In genomic region chr2L:14685637-14686232, dm6 we compare ENCODE assay signal across 5 fruit fly cellular contexts.
TF ChIP-seq lines count a peak whose summit lies in the region.

No protein-coding gene starts in this region.

- peak; percentile 42 for TF ChIP-seq CTCF in whole organism, embryonic (GFP tag; optimal IDR thresholded peaks at IDR 0.05; lab: Kevin White, UChicago)

TF ChIP-seq in whole organism, adult, 20 proteins besides CTCF, POLR2A, EP300 and RAD21 (continues in another document):
- TF ChIP-seq Crg-1 (GFP tag; optimal IDR thresholded peaks at IDR 0.05; lab: Kevin White, UChicago), result peak; percentile 96
- peak; percentile 97 for TF ChIP-seq ovo (GFP tag; optimal IDR thresholded peaks at IDR 0.05; lab: Kevin White, UChicago)
- TF ChIP-seq CG7045 (GFP tag; optimal IDR thresholded peaks at IDR 0.05; lab: Kevin White, UChicago), result peak; percentile 87
- TF ChIP-seq CG11617 (GFP tag; optimal IDR thresholded peaks at IDR 0.05; lab: Kevin White, UChicago), result peak; percentile 78
- TF ChIP-seq CG5204 (GFP tag; optimal IDR thresholded peaks at IDR 0.05; lab: Kevin White, UChicago), result peak; percentile 73
- TF ChIP-seq bab1 (GFP tag; optimal IDR thresholded peaks at IDR 0.05; lab: Kevin White, UChicago), result no peak
- peak; percentile 71 for TF ChIP-seq CG14711 (tag; optimal IDR thresholded peaks at IDR 0.05; lab: Kevin White, UChicago)
- TF ChIP-seq CG7101 (tag; optimal IDR thresholded peaks at IDR 0.05; lab: Kevin White, UChicago), result peak; percentile 90
- peak; percentile 92 for TF ChIP-seq CG1620 (GFP tag; optimal IDR thresholded peaks at IDR 0.05; lab: Kevin White, UChicago)
- peak; percentile 63 for TF ChIP-seq CG33017 (tag; optimal IDR thresholded peaks at IDR 0.05; lab: Kevin White, UChicago)
- TF ChIP-seq kay (GFP tag; lab: Kevin White, UChicago; ENCODE audit: borderline replicate concordance), result peak; percentile 98
- peak; percentile 43 for TF ChIP-seq tj (GFP tag; optimal IDR thresholded peaks at IDR 0.05; lab: Kevin White, UChicago)
- TF ChIP-seq pad (GFP tag; optimal IDR thresholded peaks at IDR 0.05; lab: Kevin White, UChicago), result peak; percentile 74
- peak; percentile 71 for TF ChIP-seq toe (GFP tag; optimal IDR thresholded peaks at IDR 0.05; lab: Kevin White, UChicago)
- TF ChIP-seq Clk (GFP tag; optimal IDR thresholded peaks at IDR 0.05; lab: Kevin White, UChicago), result peak; percentile 77
- peak; percentile 77 for TF ChIP-seq cic (GFP tag; optimal IDR thresholded peaks at IDR 0.05; lab: Kevin White, UChicago)
- peak; percentile 75 for TF ChIP-seq Mnt (GFP tag; optimal IDR thresholded peaks at IDR 0.05; lab: Kevin White, UChicago)
- peak; percentile 76 for TF ChIP-seq Hr96 (GFP tag; optimal IDR thresholded peaks at IDR 0.05; lab: Kevin White, UChicago)

TF ChIP-seq in whole organism, embryonic, 481 proteins besides CTCF, POLR2A, EP300 and RAD21 (continues in another document):
- TF ChIP-seq vnd (GFP tag; IDR thresholded peaks at IDR 0.05; lab: Robert Waterston, UW; ENCODE audit: partially characterized antibody) (no peak), CG8281 (tag; optimal IDR thresholded peaks at IDR 0.05; lab: Kevin White, UChicago) (peak; percentile 65), Dad (GFP tag; optimal IDR thresholded peaks at IDR 0.05; lab: Kevin White, UChicago) (peak; percentile 69), sqz (GFP tag; optimal IDR thresholded peaks at IDR 0.05; lab: Kevin White, UChicago) (peak; percentile 80), CG11456 (GFP tag; IDR thresholded peaks at IDR 0.05; lab: Robert Waterston, UW) (no peak; the same call in 1 of the 3 replicates), Sry-δ (GFP tag; optimal IDR thresholded peaks at IDR 0.05; lab: Kevin White, UChicago) (peak; percentile 59), cas (GFP tag; IDR thresholded peaks at IDR 0.05; lab: Robert Waterston, UW) (no peak; the same call in 1 of the 2 replicates), MESR4 (GFP tag; optimal IDR thresholded peaks at IDR 0.05; lab: Kevin White, UChicago) (peak; percentile 26), CG10462 (GFP tag; optimal IDR thresholded peaks at IDR 0.05; lab: Kevin White, UChicago) (peak; percentile 62), Atf3 (GFP tag; optimal IDR thresholded peaks at IDR 0.05; lab: Kevin White, UChicago) (peak; percentile 67), Usf (GFP tag; optimal IDR thresholded peaks at IDR 0.05; lab: Kevin White, UChicago) (no peak), dmrt11E (tag; optimal IDR thresholded peaks at IDR 0.05; lab: Kevin White, UChicago) (peak; percentile 65), Fer3 (tag; optimal IDR thresholded peaks at IDR 0.05; lab: Kevin White, UChicago) (peak; percentile 87), crol (GFP tag; IDR thresholded peaks at IDR 0.05; lab: Robert Waterston, UW) (peak; percentile 32), CG13287 (GFP tag; IDR thresholded peaks at IDR 0.05; lab: Robert Waterston, UW; ENCODE audit: partially characterized antibody) (no peak), CG18476 (GFP tag; optimal IDR thresholded peaks at IDR 0.05; lab: Kevin White, UChicago) (peak; percentile 89), sens-2 (GFP tag; IDR thresholded peaks at IDR 0.05; lab: Robert Waterston, UW) (peak; percentile 65), nmo (GFP tag; optimal IDR thresholded peaks at IDR 0.05; lab: Kevin White, UChicago) (peak; percentile 10)

TF ChIP-seq in whole organism, prepupa, 60 proteins besides CTCF, POLR2A, EP300 and RAD21:
- TF ChIP-seq CG9139 (GFP tag; optimal IDR thresholded peaks at IDR 0.05; lab: Kevin White, UChicago) (no peak), CG6276 (GFP tag; optimal IDR thresholded peaks at IDR 0.05; lab: Kevin White, UChicago) (no peak), Met (GFP tag; optimal IDR thresholded peaks at IDR 0.05; lab: Kevin White, UChicago) (no peak), CG11762 (GFP tag; optimal IDR thresholded peaks at IDR 0.05; lab: Kevin White, UChicago; ENCODE audit: insufficient read depth) (no peak), Eip78C (GFP tag; lab: Kevin White, UChicago) (peak; percentile 30), svp (GFP tag; lab: Kevin White, UChicago) (no peak), CG34406 (GFP tag; optimal IDR thresholded peaks at IDR 0.05; lab: Kevin White, UChicago) (no peak), Eip93F (GFP tag; optimal IDR thresholded peaks at IDR 0.05; lab: Kevin White, UChicago) (no peak), CG8319 (GFP tag; optimal IDR thresholded peaks at IDR 0.05; lab: Kevin White, UChicago) (no peak), Gug (GFP tag; IDR thresholded peaks at IDR 0.05; lab: Robert Waterston, UW) (no peak), vri (GFP tag; optimal IDR thresholded peaks at IDR 0.05; lab: Kevin White, UChicago) (peak; percentile 76), Ets21C (GFP tag; optimal IDR thresholded peaks at IDR 0.05; lab: Kevin White, UChicago) (no peak), CG10669 (GFP tag; optimal IDR thresholded peaks at IDR 0.05; lab: Kevin White, UChicago) (no peak), lz (GFP tag; optimal IDR thresholded peaks at IDR 0.05; lab: Kevin White, UChicago) (no peak), CG11902 (GFP tag; optimal IDR thresholded peaks at IDR 0.05; lab: Kevin White, UChicago) (no peak), fkh (GFP tag; optimal IDR thresholded peaks at IDR 0.05; lab: Kevin White, UChicago) (peak; percentile 99)
TF ChIP-seq in whole organism, prepupa: peak in this region for 3.

TF ChIP-seq in whole organism, pupa, 21 proteins besides CTCF, POLR2A, EP300 and RAD21:
- peak; percentile 26; the same call in 1 of the 2 replicates for TF ChIP-seq Ets98B (GFP tag; IDR thresholded peaks at IDR 0.05; lab: Robert Waterston, UW)
- TF ChIP-seq CG17806 (tag; optimal IDR thresholded peaks at IDR 0.05; lab: Kevin White, UChicago), result no peak
- no peak for TF ChIP-seq CG4496 (GFP tag; IDR thresholded peaks at IDR 0.05; lab: Robert Waterston, UW)
- no peak for TF ChIP-seq CG12605 (GFP tag; IDR thresholded peaks at IDR 0.05; lab: Robert Waterston, UW)
- TF ChIP-seq D1 (tag; optimal IDR thresholded peaks at IDR 0.05; lab: Kevin White, UChicago), result no peak
- TF ChIP-seq fd96Ca (GFP tag; IDR thresholded peaks at IDR 0.05; lab: Robert Waterston, UW), result 0 out of 3 replicates have a peak, but pooled peaks have one; percentile 19
- TF ChIP-seq CG9948 (tag; optimal IDR thresholded peaks at IDR 0.05; lab: Kevin White, UChicago), result no peak
TF ChIP-seq in whole organism, pupa: peak in this region for 2.

TF ChIP-seq in whole organism, wandering third instar larva, 38 proteins besides CTCF, POLR2A, EP300 and RAD21 (continues in another document):
- TF ChIP-seq OdsH (GFP tag; optimal IDR thresholded peaks at IDR 0.05; lab: Kevin White, UChicago) (peak; percentile 96), pan (optimal IDR thresholded peaks at IDR 0.05; lab: Kevin White, UChicago) (no peak), tai (GFP tag; optimal IDR thresholded peaks at IDR 0.05; lab: Kevin White, UChicago) (peak; percentile 98), fru (GFP tag; optimal IDR thresholded peaks at IDR 0.05; lab: Kevin White, UChicago) (peak; percentile 86), foxo (GFP tag; optimal IDR thresholded peaks at IDR 0.05; lab: Kevin White, UChicago) (peak; percentile 91 to 92), CrebA (GFP tag; optimal IDR thresholded peaks at IDR 0.05; lab: Kevin White, UChicago; ENCODE audit: borderline replicate concordance) (no peak), GATAd (GFP tag; optimal IDR thresholded peaks at IDR 0.05; lab: Kevin White, UChicago) (peak; percentile 97), Dif (GFP tag; optimal IDR thresholded peaks at IDR 0.05; lab: Kevin White, UChicago; ENCODE audit: partially characterized antibody) (no peak), dl (GFP tag; optimal IDR thresholded peaks at IDR 0.05; lab: Kevin White, UChicago; ENCODE audit: insufficient read depth in 1 of 2, partially characterized antibody in 2 of 2) (no peak), Vsx2 (GFP tag; optimal IDR thresholded peaks at IDR 0.05; lab: Kevin White, UChicago; ENCODE audit: partially characterized antibody) (no peak), Hr78 (GFP tag; optimal IDR thresholded peaks at IDR 0.05; lab: Kevin White, UChicago) (no peak), Rel (GFP tag; optimal IDR thresholded peaks at IDR 0.05; lab: Kevin White, UChicago) (peak; percentile 29), Rel (tag; optimal IDR thresholded peaks at IDR 0.05; lab: Kevin White, UChicago) (no peak), psq (GFP tag; optimal IDR thresholded peaks at IDR 0.05; lab: Kevin White, UChicago) (peak; percentile 83), sv (GFP tag; optimal IDR thresholded peaks at IDR 0.05; lab: Kevin White, UChicago) (peak; percentile 83), br (GFP tag; optimal IDR thresholded peaks at IDR 0.05; lab: Kevin White, UChicago) (peak; percentile 83), rgr (GFP tag; optimal IDR thresholded peaks at IDR 0.05; lab: Kevin White, UChicago) (peak; percentile 97), Hr83 (GFP tag; optimal IDR thresholded peaks at IDR 0.05; lab: Kevin White, UChicago; ENCODE audit: poor library complexity, severe bottlenecking) (peak; percentile 100), CG32264 (GFP tag; optimal IDR thresholded peaks at IDR 0.05; lab: Kevin White, UChicago) (peak; percentile 93), Sp1 (GFP tag; optimal IDR thresholded peaks at IDR 0.05; lab: Kevin White, UChicago) (peak; percentile 30), lola (GFP tag; optimal IDR thresholded peaks at IDR 0.05; lab: Kevin White, UChicago) (no peak), Abd-B (GFP tag; optimal IDR thresholded peaks at IDR 0.05; lab: Kevin White, UChicago) (no peak), usp (GFP tag; optimal IDR thresholded peaks at IDR 0.05; lab: Kevin White, UChicago) (no peak), Jra (GFP tag; optimal IDR thresholded peaks at IDR 0.05; lab: Kevin White, UChicago) (peak; percentile 96), woc (GFP tag; optimal IDR thresholded peaks at IDR 0.05; lab: Kevin White, UChicago) (peak; percentile 62), Myc (optimal IDR thresholded peaks at IDR 0.05; lab: Kevin White, UChicago) (no peak), CG9705 (GFP tag; optimal IDR thresholded peaks at IDR 0.05; lab: Kevin White, UChicago) (peak; percentile 53), brk (GFP tag; optimal IDR thresholded peaks at IDR 0.05; lab: Kevin White, UChicago) (peak; percentile 97), h (GFP tag; optimal IDR thresholded peaks at IDR 0.05; lab: Kevin White, UChicago) (peak; percentile 96), dsf (GFP tag; optimal IDR thresholded peaks at IDR 0.05; lab: Kevin White, UChicago; ENCODE audit: borderline replicate concordance) (peak; percentile 74), dmrt93B (GFP tag; optimal IDR thresholded peaks at IDR 0.05; lab: Kevin White, UChicago) (peak; percentile 41), Mio (GFP tag; optimal IDR thresholded peaks at IDR 0.05; lab: Kevin White, UChicago) (peak; percentile 77), HLH106 (tag; optimal IDR thresholded peaks at IDR 0.05; lab: Kevin White, UChicago) (peak; percentile 56), sage (GFP tag; optimal IDR thresholded peaks at IDR 0.05; lab: Kevin White, UChicago) (peak; percentile 87), ey (GFP tag; optimal IDR thresholded peaks at IDR 0.05; lab: Kevin White, UChicago) (peak; percentile 78), N (GFP tag; optimal IDR thresholded peaks at IDR 0.05; lab: Kevin White, UChicago) (no peak), jim (GFP tag; optimal IDR thresholded peaks at IDR 0.05; lab: Kevin White, UChicago) (peak; percentile 100)
